Fruit fly (Drosophila melanogaster) whole organism, embryonic: ENCODE data around the gene obst-G.
A peak's percentile ranks its signal among the peaks of the same experiment; 100 is the strongest.

Source experiments
- ATbp ChIP-seq: fragments of 200-800 bp; sonication (Bioruptor generic); optimal IDR thresholded peaks from 2 replicates; lab custom pipeline; 2017; ENCODE audit warnings: missing biosample characterization, mild to moderate bottlenecking, missing genetic modification characterization, missing genetic modification reagents
- Adf1 ChIP-seq: fragments of 200-800 bp; sonication (Bioruptor generic); IDR thresholded peaks from 2 replicates; pipeline ENCODE4 v1.3.6; 2022; ENCODE audit warnings: missing biosample characterization, missing genetic modification characterization
- B-H2 ChIP-seq: fragments of 200-800 bp; sonication (Bioruptor generic); optimal IDR thresholded peaks from 2 replicates; lab custom pipeline; 2018; ENCODE audit warnings: missing biosample characterization, mild to moderate bottlenecking, missing genetic modification characterization
- CG10366 ChIP-seq: fragments of 200-800 bp; sonication (Bioruptor generic); IDR thresholded peaks from 2 replicates; pipeline ENCODE4 v1.3.6; 2022; ENCODE audit warnings: missing biosample characterization, missing genetic modification characterization
- CG10959 ChIP-seq: fragments of 200-800 bp; sonication (Bioruptor generic); IDR thresholded peaks from 2 replicates; pipeline ENCODE4 v1.3.6; 2022; ENCODE audit warnings: missing biosample characterization, missing genetic modification characterization
- CG12219 ChIP-seq: fragments of 200-800 bp; sonication (Bioruptor generic); optimal IDR thresholded peaks from 3 replicates; lab custom pipeline; 2018; ENCODE audit warnings: missing biosample characterization, mild to moderate bottlenecking, missing genetic modification characterization
- CG14860 ChIP-seq: fragments of 200-800 bp; sonication (Bioruptor generic); IDR thresholded peaks from 3 replicates; pipeline ENCODE4 v1.3.6; 2022; ENCODE audit warnings: missing biosample characterization, missing genetic modification characterization; ENCODE audit not compliant: partially characterized antibody
- CG15073 ChIP-seq: fragments of 200-800 bp; sonication (Bioruptor generic); optimal IDR thresholded peaks from 2 replicates; lab custom pipeline; 2016; ENCODE audit warnings: missing biosample characterization, missing genetic modification characterization
- CG15479 ChIP-seq: fragments of 200-800 bp; sonication (Bioruptor generic); optimal IDR thresholded peaks from 3 replicates; lab custom pipeline; 2019; ENCODE audit warnings: missing biosample characterization, mild to moderate bottlenecking, missing genetic modification characterization, moderate library complexity
- CG15601 ChIP-seq: fragments of 200-800 bp; sonication (Bioruptor generic); optimal IDR thresholded peaks from 3 replicates; lab custom pipeline; 2019; ENCODE audit warnings: missing biosample characterization, mild to moderate bottlenecking, missing genetic modification characterization, moderate library complexity
- CG1647 ChIP-seq: fragments of 200-800 bp; sonication (Bioruptor generic); optimal IDR thresholded peaks from 3 replicates; lab custom pipeline; 2016; ENCODE audit warnings: missing biosample characterization, missing genetic modification characterization
- CG16779 ChIP-seq: fragments of 200-800 bp; sonication (Bioruptor generic); IDR thresholded peaks from 2 replicates; pipeline ENCODE4 v1.3.6; 2022; ENCODE audit warnings: missing biosample characterization, missing genetic modification characterization
- CG17186 ChIP-seq: fragments of 200-800 bp; sonication (Bioruptor generic); optimal IDR thresholded peaks from 3 replicates; lab custom pipeline; 2017; ENCODE audit warnings: missing biosample characterization, missing genetic modification reagents, missing genetic modification characterization
- CG2712 ChIP-seq: fragments of 200-800 bp; optimal IDR thresholded peaks from 3 replicates; lab custom pipeline; 2019; ENCODE audit warnings: missing biosample characterization, mild to moderate bottlenecking, missing genetic modification characterization, moderate library complexity
- CG2889 ChIP-seq: fragments of 200-800 bp; sonication (Bioruptor generic); IDR thresholded peaks from 3 replicates; pipeline ENCODE4 v1.3.6; 2022; ENCODE audit warnings: missing biosample characterization, missing genetic modification characterization
- CG30403 ChIP-seq: fragments of 200-800 bp; sonication (Bioruptor generic); optimal IDR thresholded peaks from 3 replicates; lab custom pipeline; 2016; ENCODE audit warnings: missing biosample characterization, missing genetic modification characterization
- CG3065 ChIP-seq: fragments of 200-800 bp; sonication (Bioruptor generic); optimal IDR thresholded peaks from 2 replicates; lab custom pipeline; 2016; ENCODE audit warnings: missing biosample characterization, missing genetic modification characterization
- CG31224 ChIP-seq: fragments of 200-800 bp; sonication (Bioruptor generic); IDR thresholded peaks from 2 replicates; pipeline ENCODE4 v1.3.6; 2022; ENCODE audit warnings: missing biosample characterization, missing genetic modification characterization
- CG3281 ChIP-seq: fragments of 200-800 bp; sonication (Bioruptor generic); optimal IDR thresholded peaks from 3 replicates; lab custom pipeline; 2017; ENCODE audit warnings: missing biosample characterization, mild to moderate bottlenecking, missing genetic modification characterization
- CG4328 ChIP-seq: fragments of 200-800 bp; sonication (Bioruptor generic); optimal IDR thresholded peaks from 3 replicates; lab custom pipeline; 2017; ENCODE audit warnings: missing biosample characterization, missing genetic modification reagents, missing genetic modification characterization
- CG4707 ChIP-seq: fragments of 200-800 bp; sonication (Bioruptor generic); optimal IDR thresholded peaks from 2 replicates; lab custom pipeline; 2018; ENCODE audit warnings: missing biosample characterization, mild to moderate bottlenecking, missing genetic modification characterization, moderate library complexity
- CG6813 ChIP-seq: fragments of 200-800 bp; sonication (Bioruptor generic); optimal IDR thresholded peaks from 2 replicates; lab custom pipeline; 2017; ENCODE audit warnings: missing biosample characterization, missing genetic modification characterization, mild to moderate bottlenecking, moderate library complexity, missing genetic modification reagents
- CG8281 ChIP-seq: fragments of 200-800 bp; sonication (Bioruptor generic); optimal IDR thresholded peaks from 2 replicates; lab custom pipeline; 2018; ENCODE audit warnings: missing biosample characterization, mild to moderate bottlenecking, missing genetic modification characterization, moderate library complexity
- CG8765 ChIP-seq: fragments of 200-800 bp; sonication (Bioruptor generic); IDR thresholded peaks from 2 replicates; pipeline ENCODE4 v1.3.6; 2022; ENCODE audit warnings: missing biosample characterization, missing genetic modification characterization
- CG8944 ChIP-seq: fragments of 200-800 bp; sonication (Bioruptor generic); optimal IDR thresholded peaks from 3 replicates; lab custom pipeline; 2016; ENCODE audit warnings: missing biosample characterization, missing genetic modification characterization
- CG9215 ChIP-seq: fragments of 200-800 bp; sonication (Bioruptor generic); IDR thresholded peaks from 2 replicates; pipeline ENCODE4 v1.3.6; 2022; ENCODE audit warnings: missing biosample characterization, missing genetic modification characterization
- Deaf1 ChIP-seq: fragments of 200-800 bp; optimal IDR thresholded peaks from 3 replicates; lab custom pipeline; 2019; ENCODE audit warnings: missing biosample characterization, mild to moderate bottlenecking, missing genetic modification characterization, moderate library complexity
- H2.0 ChIP-seq: fragments of 200-800 bp; sonication (Bioruptor generic); IDR thresholded peaks from 2 replicates; pipeline ENCODE4 v1.3.6; 2022; ENCODE audit warnings: missing biosample characterization, missing genetic modification characterization
- Hr3 ChIP-seq: fragments of 200-800 bp; sonication (Bioruptor generic); optimal IDR thresholded peaks from 3 replicates; lab custom pipeline; 2016; ENCODE audit warnings: missing biosample characterization, missing genetic modification characterization
- MBD-R2 ChIP-seq: fragments of 200-800 bp; sonication (Bioruptor generic); IDR thresholded peaks from 2 replicates; pipeline ENCODE4 v1.3.6; 2022; ENCODE audit warnings: missing biosample characterization, missing genetic modification characterization
- NfI ChIP-seq: fragments of 200-800 bp; sonication (Bioruptor generic); optimal IDR thresholded peaks from 3 replicates; lab custom pipeline; 2018; ENCODE audit warnings: missing biosample characterization, mild to moderate bottlenecking, missing genetic modification characterization, moderate library complexity
- Pdp1 ChIP-seq, 2 experiments: fragments of 200-800 bp; sonication (Bioruptor generic); optimal IDR thresholded peaks; 3 replicates each; lab custom pipeline; 2016; ENCODE audit warnings: missing biosample characterization in 2 of 2, missing genetic modification characterization in 2 of 2, mild to moderate bottlenecking in 1 of 2, moderate library complexity in 1 of 2
- Ravus ChIP-seq: fragments of 200-800 bp; sonication (Bioruptor generic); IDR thresholded peaks from 2 replicates; pipeline ENCODE4 v1.3.6; 2022; ENCODE audit warnings: missing biosample characterization, missing genetic modification characterization
- Stat92E ChIP-seq, 3 experiments: fragments of >200 bp in 2 of 3; fragments of 200-800 bp in 1 of 3; sonication (Bioruptor generic) in 1 of 3; optimal IDR thresholded peaks; 2 replicates each; lab custom pipeline; 2017 to 2019; ENCODE audit warnings: missing biosample characterization in 3 of 3, missing genetic modification characterization in 3 of 3, mild to moderate bottlenecking in 1 of 3, moderate library complexity in 1 of 3
- YL-1 ChIP-seq: fragments of 200-800 bp; sonication (Bioruptor generic); optimal IDR thresholded peaks from 3 replicates; lab custom pipeline; 2017; ENCODE audit warnings: missing biosample characterization, mild to moderate bottlenecking, missing genetic modification characterization
- cato ChIP-seq: fragments of 200-800 bp; sonication (Bioruptor generic); optimal IDR thresholded peaks from 2 replicates; lab custom pipeline; 2016; ENCODE audit warnings: missing biosample characterization, missing genetic modification characterization, borderline replicate concordance
- cg ChIP-seq: fragments of 200-800 bp; sonication (Bioruptor generic); optimal IDR thresholded peaks from 3 replicates; lab custom pipeline; 2019; ENCODE audit warnings: missing biosample characterization, mild to moderate bottlenecking, missing genetic modification characterization, moderate library complexity
- chinmo ChIP-seq: fragments of 200-800 bp; sonication (Bioruptor generic); IDR thresholded peaks from 4 replicates; pipeline ENCODE4 v1.3.6; 2022; ENCODE audit warnings: missing biosample characterization, missing genetic modification characterization; ENCODE audit not compliant: partially characterized antibody
- croc ChIP-seq: fragments of 200-800 bp; sonication (Bioruptor generic); conservative IDR thresholded peaks from 3 replicates; pipeline ENCODE4 v1.3.6; 2022; ENCODE audit warnings: missing biosample characterization, missing genetic modification characterization
- h ChIP-seq: fragments of >200 bp; optimal IDR thresholded peaks from 2 replicates; lab custom pipeline; 2017
- kah ChIP-seq: fragments of 200-800 bp; sonication (Bioruptor generic); optimal IDR thresholded peaks from 2 replicates; lab custom pipeline; 2018; ENCODE audit warnings: missing biosample characterization, mild to moderate bottlenecking, missing genetic modification characterization
- luna ChIP-seq: fragments of 200-800 bp; sonication (Bioruptor generic); optimal IDR thresholded peaks from 2 replicates; lab custom pipeline; 2016; ENCODE audit warnings: missing biosample characterization, missing genetic modification characterization
- pfk ChIP-seq: fragments of 200-800 bp; sonication (Bioruptor generic); optimal IDR thresholded peaks from 2 replicates; lab custom pipeline; 2018; ENCODE audit warnings: missing biosample characterization, mild to moderate bottlenecking, missing genetic modification characterization, moderate library complexity
- sc ChIP-seq, 3 experiments: fragments of >200 bp in 2 of 3; fragments of 200-800 bp in 1 of 3; sonication (Bioruptor generic) in 1 of 3; optimal IDR thresholded peaks; 2 replicates in 2 of 3; 3 replicates in 1 of 3; lab custom pipeline; 2017; ENCODE audit warnings: mild to moderate bottlenecking in 1 of 3, missing biosample characterization in 1 of 3, missing genetic modification characterization in 1 of 3, missing genetic modification reagents in 1 of 3
- tin ChIP-seq: fragments of 200-800 bp; sonication (Bioruptor generic); optimal IDR thresholded peaks from 3 replicates; lab custom pipeline; 2016; ENCODE audit warnings: missing biosample characterization, missing genetic modification characterization
- tio ChIP-seq: fragments of 200-800 bp; sonication (Bioruptor generic); optimal IDR thresholded peaks from 2 replicates; lab custom pipeline; 2017; ENCODE audit warnings: missing biosample characterization, missing genetic modification characterization, inconsistent platforms
- wor ChIP-seq: fragments of 200-800 bp; sonication (Bioruptor generic); IDR thresholded peaks from 2 replicates; pipeline ENCODE4 v1.3.6; 2022; ENCODE audit warnings: missing biosample characterization, missing genetic modification characterization

Gene obst-G

dm6 chr3L:12002321-12003248, 49.5 kb upstream of the obst-G start, which contains the start of the genes Pop2 and CG6928 (continued):
- no peak for TF ChIP-seq sc (optimal IDR thresholded peaks at IDR 0.05; lab: Kevin White, UChicago)
- no peak for TF ChIP-seq sc (GFP tag; optimal IDR thresholded peaks at IDR 0.05; lab: Kevin White, UChicago)
- no peak for TF ChIP-seq wor (GFP tag; lab: Robert Waterston, UW)
- peak; percentile 59 for TF ChIP-seq tio (GFP tag; lab: Kevin White, UChicago)
- TF ChIP-seq NfI: peak; percentile 61
- peak; percentile 82 for TF ChIP-seq YL-1 (GFP tag; lab: Kevin White, UChicago)
- peak; percentile 59 for TF ChIP-seq luna (GFP tag; lab: Kevin White, UChicago)
- TF ChIP-seq ATbp (GFP tag; lab: Kevin White, UChicago): no peak
- TF ChIP-seq CG8281: no peak
- TF ChIP-seq CG2889 (GFP tag; lab: Robert Waterston, UW): peak; percentile 43; the same call in 1 of the 3 replicates
- TF ChIP-seq CG9215 (GFP tag; lab: Robert Waterston, UW): peak; percentile 78
- TF ChIP-seq CG12219 (GFP tag; lab: Kevin White, UChicago): no peak
- TF ChIP-seq Pdp1 (GFP tag; optimal IDR thresholded peaks at IDR 0.05; lab: Kevin White, UChicago): peak; percentile 77 to 78
- TF ChIP-seq CG15601 (tag; lab: Kevin White, UChicago): peak; percentile 73
- peak; percentile 55 for TF ChIP-seq B-H2
- no peak for TF ChIP-seq CG6813 (GFP tag; lab: Kevin White, UChicago)
- peak; percentile 41; the same call in 1 of the 2 replicates for TF ChIP-seq CG16779 (GFP tag; lab: Robert Waterston, UW)
- TF ChIP-seq CG10959 (GFP tag; lab: Robert Waterston, UW): peak; percentile 51
- TF ChIP-seq cg: peak; percentile 88
- TF ChIP-seq CG15479: no peak
- TF ChIP-seq H2.0 (GFP tag; lab: Robert Waterston, UW): peak; percentile 60
- peak; percentile 51 for TF ChIP-seq Adf1 (GFP tag; lab: Robert Waterston, UW)
- no peak for TF ChIP-seq h (lab: Kevin White, UChicago)
- TF ChIP-seq CG1647 (GFP tag; lab: Kevin White, UChicago): peak; percentile 76
- TF ChIP-seq tin (GFP tag; lab: Kevin White, UChicago): peak; percentile 77
- TF ChIP-seq Ravus (GFP tag; lab: Robert Waterston, UW): peak; percentile 48
- peak; percentile 94 for TF ChIP-seq MBD-R2 (GFP tag; lab: Robert Waterston, UW)
- peak; percentile 57 for TF ChIP-seq CG10366 (GFP tag; lab: Robert Waterston, UW)
- TF ChIP-seq CG31224 (GFP tag; lab: Robert Waterston, UW): peak; percentile 46; the same call in 1 of the 2 replicates
- peak; percentile 48; the same call in 1 of the 2 replicates for TF ChIP-seq CG8765
- no peak for TF ChIP-seq kah
- TF ChIP-seq chinmo: peak; percentile 82
- TF ChIP-seq CG2712 (tag; lab: Kevin White, UChicago): peak; percentile 77
- TF ChIP-seq CG4328 (GFP tag; lab: Kevin White, UChicago): peak; percentile 12
- peak; percentile 62 for TF ChIP-seq CG17186
- peak; percentile 49; the same call in 2 of the 3 replicates for TF ChIP-seq croc
- TF ChIP-seq Hr3 (GFP tag; lab: Kevin White, UChicago): peak; percentile 83
- TF ChIP-seq cato (GFP tag; lab: Kevin White, UChicago): peak; percentile 31
- peak; percentile 83; the same call in 2 of the 3 replicates for TF ChIP-seq CG14860 (GFP tag; lab: Robert Waterston, UW)
- TF ChIP-seq CG3281 (GFP tag; lab: Kevin White, UChicago): peak; percentile 52
- TF ChIP-seq CG30403 (GFP tag; lab: Kevin White, UChicago): peak; percentile 86
- peak in 1 of 3 experiments; percentile 13 for TF ChIP-seq Stat92E (GFP tag; optimal IDR thresholded peaks at IDR 0.05; lab: Kevin White, UChicago)
- peak; percentile 87 for TF ChIP-seq CG8944 (GFP tag; lab: Kevin White, UChicago)
- TF ChIP-seq CG3065 (GFP tag; lab: Kevin White, UChicago): no peak
- no peak for TF ChIP-seq CG15073
- TF ChIP-seq Deaf1 (tag; lab: Kevin White, UChicago): peak; percentile 31
- TF ChIP-seq pfk (GFP tag; lab: Kevin White, UChicago): no peak
- no peak for TF ChIP-seq CG4707 (GFP tag; lab: Kevin White, UChicago)
